Worm (Caenorhabditis elegans): ENCODE results near the gene F57E7.2.

ce11 chrV:16445676-16446075, 37.3 kb downstream of the F57E7.2 start, which contains the start of gene T08G3.6:
- TF ChIP-seq klf-2 (GFP tag; conservative IDR thresholded peaks at IDR 0.05) (no peak), ztf-23 (GFP tag; IDR thresholded peaks at IDR 0.05) (no peak), med-1 (GFP tag; optimal IDR thresholded peaks at IDR 0.05; ENCODE audit: insufficient read depth) (no peak), ztf-29 (GFP tag; IDR thresholded peaks at IDR 0.05) (no peak), T22C8.4 (GFP tag; IDR thresholded peaks at IDR 0.05) (no peak), ref-1 (GFP tag; conservative IDR thresholded peaks at IDR 0.05) (no peak), flt-1 (GFP tag; IDR thresholded peaks at IDR 0.05) (no peak), tab-1 (GFP tag; IDR thresholded peaks at IDR 0.05) (no peak), cog-1 (tag; optimal IDR thresholded peaks at IDR 0.05) (no peak)
